Worm (Caenorhabditis elegans) whole organism, late embryonic: Measurements from ENCODE around the gene slc-25A29.

Source experiments
- ama-1 ChIP-seq: fragments of 150-350 bp; optimal IDR thresholded peaks from 2 replicates; lab custom pipeline; 2014
- rnt-1 ChIP-seq: sonication (generic microtip); optimal IDR thresholded peaks from 2 replicates; lab custom pipeline; 2016; ENCODE audit warnings: missing genetic modification characterization, missing compliant biosample characterization
- zip-5 ChIP-seq: sonication (generic microtip); optimal IDR thresholded peaks from 2 replicates; lab custom pipeline; 2016; ENCODE audit warnings: missing genetic modification characterization, missing compliant biosample characterization

ce11 chrV:14658131-14658530 lies at the start of gene slc-25A29:
- TF ChIP-seq rnt-1 (tag; lab: Kevin White, UChicago) (no peak), ama-1 (lab: Kevin White, UChicago) (no peak), zip-5 (no peak)
